Worm (Caenorhabditis elegans): ENCODE results near the gene cyn-9.

Gene cyn-9

DNA sequence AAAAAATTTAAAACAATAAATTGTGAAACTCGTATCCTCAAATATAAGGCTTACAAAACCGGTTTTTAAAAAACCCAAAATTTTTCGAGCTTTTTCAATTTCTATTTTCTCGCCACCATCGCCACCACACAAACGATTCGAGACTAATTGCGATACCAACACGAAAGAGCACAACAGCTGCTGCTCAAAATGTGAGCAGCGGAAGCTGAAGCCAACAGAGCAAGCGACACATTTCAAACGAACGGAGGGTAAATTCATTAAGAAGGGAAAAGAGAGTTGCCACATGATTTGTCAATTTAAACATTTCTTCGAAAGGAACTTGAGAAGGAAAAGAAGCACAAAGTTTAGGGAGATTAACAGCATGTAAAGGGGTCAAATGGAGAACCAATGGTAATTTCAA lies 20.4 kb downstream of the cyn-9 start:
- TF ChIP-seq dao-5 (tag; optimal IDR thresholded peaks at IDR 0.05) (no peak), him-1 (tag; optimal IDR thresholded peaks at IDR 0.05) (no peak), W03F9.2 (tag; optimal IDR thresholded peaks at IDR 0.05) (no peak)

DNA sequence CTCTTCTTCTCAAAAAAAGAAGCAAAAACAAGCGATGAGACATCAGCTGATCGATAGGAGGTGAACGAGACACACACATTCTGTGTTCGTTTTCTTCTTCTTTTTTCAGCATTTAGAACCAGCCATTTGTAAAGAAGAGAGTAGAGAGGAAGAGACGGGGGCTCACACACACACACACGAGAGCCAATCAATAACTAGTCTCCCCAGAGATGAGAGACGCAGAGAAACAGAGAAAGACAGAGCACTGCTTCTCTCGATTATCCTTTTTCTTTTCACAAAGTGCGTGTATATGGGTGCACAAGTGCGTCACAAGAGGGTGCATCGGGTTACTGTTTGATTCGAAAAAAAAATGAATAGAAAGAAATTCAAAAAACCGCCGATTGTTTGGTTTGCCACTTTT lies 22.1 kb downstream of the cyn-9 start:
- TF ChIP-seq W03F9.2 (tag; optimal IDR thresholded peaks at IDR 0.05) (no peak), him-1 (tag; optimal IDR thresholded peaks at IDR 0.05) (peak; percentile 92)

DNA sequence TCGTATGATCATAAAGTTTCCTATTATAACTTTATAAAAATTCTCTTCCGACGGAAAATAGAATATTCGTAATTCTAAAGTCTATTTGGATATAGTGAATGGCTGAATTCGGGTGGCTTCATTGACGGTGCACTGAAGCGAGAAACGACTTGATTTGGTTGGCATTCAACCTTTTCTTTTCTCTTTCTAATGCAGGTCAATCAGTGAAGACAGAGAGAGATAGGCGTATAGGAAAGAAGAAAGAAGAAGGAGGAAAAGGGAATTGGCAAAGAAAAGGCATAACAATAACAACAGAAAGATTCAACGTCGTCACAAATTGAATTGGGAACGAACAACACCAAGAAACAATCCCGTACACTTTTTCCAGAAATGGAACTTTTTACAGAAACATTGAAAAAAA lies 24.0 kb downstream of the cyn-9 start:
- TF ChIP-seq him-1 (tag; optimal IDR thresholded peaks at IDR 0.05) (no peak), dao-5 (tag; optimal IDR thresholded peaks at IDR 0.05) (no peak), W03F9.2 (tag; optimal IDR thresholded peaks at IDR 0.05) (no peak)

- no peak for TF ChIP-seq W03F9.2 (tag; optimal IDR thresholded peaks at IDR 0.05)
- no peak for TF ChIP-seq him-1 (tag; optimal IDR thresholded peaks at IDR 0.05)
- no peak for TF ChIP-seq dao-5 (tag; optimal IDR thresholded peaks at IDR 0.05)
Observed at ce11 chrIII:3674149-3674548, 25.3 kb downstream of the cyn-9 start.

ce11 chrIII:3672839-3673238 lies 26.6 kb downstream of the cyn-9 start:
- TF ChIP-seq W03F9.2 (tag; optimal IDR thresholded peaks at IDR 0.05) (no peak), him-1 (tag; optimal IDR thresholded peaks at IDR 0.05) (no peak), dao-5 (tag; optimal IDR thresholded peaks at IDR 0.05) (no peak)

DNA sequence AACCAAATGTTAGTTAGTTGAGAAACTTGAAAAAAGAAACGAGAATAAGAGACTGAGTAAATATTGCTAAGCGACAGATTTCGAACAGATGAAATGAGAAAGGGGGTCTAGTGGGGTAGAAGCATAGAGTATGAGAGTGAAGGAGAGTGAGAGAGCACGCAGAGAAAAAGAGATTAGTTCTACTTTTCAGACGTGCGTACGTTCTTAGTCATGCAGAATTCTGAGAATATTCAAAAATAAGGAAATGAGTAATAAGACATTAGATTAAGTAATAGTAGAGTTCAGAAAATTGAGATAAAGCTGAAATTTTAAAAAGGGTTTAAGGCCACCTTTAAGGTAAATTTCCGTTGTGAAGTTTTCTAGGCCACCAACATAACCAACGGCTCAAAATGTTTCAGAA lies 28.5 kb downstream of the cyn-9 start:
- TF ChIP-seq W03F9.2 (tag; optimal IDR thresholded peaks at IDR 0.05) (no peak), dao-5 (tag; optimal IDR thresholded peaks at IDR 0.05) (no peak)

ce11 chrIII:3670336-3670735 lies 29.1 kb downstream of the cyn-9 start, which contains the start of gene C46F11.6:
TSS of gene C46F11.6 (minus strand) at chrIII:3670436.
- TF ChIP-seq W03F9.2 (tag; optimal IDR thresholded peaks at IDR 0.05) (no peak), him-1 (tag; optimal IDR thresholded peaks at IDR 0.05) (no peak), dao-5 (tag; optimal IDR thresholded peaks at IDR 0.05) (no peak)

DNA sequence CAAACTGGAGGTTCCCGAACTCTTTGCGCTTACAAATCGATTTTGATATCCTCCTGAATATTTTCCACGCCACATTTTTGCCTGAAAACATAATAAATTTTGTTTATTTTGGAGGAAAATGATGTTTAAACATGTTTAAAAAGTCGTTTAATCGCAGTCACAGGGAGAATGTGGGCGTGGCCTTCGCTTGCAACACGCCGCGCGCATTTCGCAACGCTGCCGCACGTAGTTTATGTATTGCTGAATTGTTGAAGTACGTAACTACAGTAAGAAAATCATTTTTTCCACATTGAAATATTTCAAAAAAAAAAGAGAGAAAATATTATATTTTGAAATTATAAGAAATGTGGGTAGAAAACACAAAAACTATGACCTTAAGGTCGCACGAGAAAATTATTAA lies 35.2 kb downstream of the cyn-9 start, which contains the start of gene C46F11.4:
Gene C46F11.4, minus strand, starts transcription at position 81 of the 400 bp plus-strand sequence.
- TF ChIP-seq dao-5 (tag; optimal IDR thresholded peaks at IDR 0.05) (no peak), him-1 (tag; optimal IDR thresholded peaks at IDR 0.05) (peak; percentile 62), W03F9.2 (tag; optimal IDR thresholded peaks at IDR 0.05) (peak; percentile 27)

ce11 chrIII:3657479-3657878 lies 42.0 kb downstream of the cyn-9 start, which contains the start of gene C46F11.5:
TSS of gene C46F11.5 (minus strand) at chrIII:3657606.
- TF ChIP-seq W03F9.2 (tag; optimal IDR thresholded peaks at IDR 0.05) (no peak), him-1 (tag; optimal IDR thresholded peaks at IDR 0.05) (no peak), dao-5 (tag; optimal IDR thresholded peaks at IDR 0.05) (no peak)

ce11 chrIII:3652964-3653363 lies 46.5 kb downstream of the cyn-9 start:
- TF ChIP-seq him-1 (tag; optimal IDR thresholded peaks at IDR 0.05) (no peak), dao-5 (tag; optimal IDR thresholded peaks at IDR 0.05) (no peak), W03F9.2 (tag; optimal IDR thresholded peaks at IDR 0.05) (no peak)

- TF ChIP-seq dao-5 (tag; optimal IDR thresholded peaks at IDR 0.05) (no peak), W03F9.2 (tag; optimal IDR thresholded peaks at IDR 0.05) (no peak), him-1 (tag; optimal IDR thresholded peaks at IDR 0.05) (no peak)
Observed at ce11 chrIII:3652427-3652826, 47.0 kb downstream of the cyn-9 start.

- TF ChIP-seq W03F9.2 (tag; optimal IDR thresholded peaks at IDR 0.05) (no peak), him-1 (tag; optimal IDR thresholded peaks at IDR 0.05) (no peak), dao-5 (tag; optimal IDR thresholded peaks at IDR 0.05) (no peak)
Observed at ce11 chrIII:3650677-3651315, 48.6 kb downstream of the cyn-9 start, which contains the start of the genes madf-8 and gsr-1. TSS of gene madf-8 (minus strand) at chrIII:3650832. TSS of gene gsr-1 (plus strand) at chrIII:3650907.

DNA sequence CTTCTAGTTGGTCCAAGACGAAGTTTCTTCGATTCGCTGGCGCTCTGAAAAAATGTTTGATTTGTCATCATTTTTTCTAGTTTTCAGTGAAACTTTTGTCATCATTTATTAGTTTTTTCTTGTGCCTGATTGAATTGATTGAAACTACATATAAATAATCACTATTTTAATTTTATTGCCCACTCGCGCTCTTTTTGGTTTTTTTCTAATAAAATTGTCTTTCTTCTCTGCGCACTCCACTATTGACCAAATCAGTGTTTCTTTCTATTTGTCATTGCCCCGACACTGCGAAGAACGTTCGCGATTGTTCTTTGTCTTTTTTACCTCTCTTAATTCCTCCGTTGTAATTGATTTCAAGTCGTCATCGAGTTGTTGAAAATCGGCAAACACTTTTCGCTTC lies 49.2 kb downstream of the cyn-9 start:
- TF ChIP-seq him-1 (tag; optimal IDR thresholded peaks at IDR 0.05), result no peak
- peak; percentile 3 for TF ChIP-seq W03F9.2 (tag; optimal IDR thresholded peaks at IDR 0.05)
- TF ChIP-seq dao-5 (tag; optimal IDR thresholded peaks at IDR 0.05), result no peak

- TF ChIP-seq dao-5 (tag; optimal IDR thresholded peaks at IDR 0.05) (no peak), him-1 (tag; optimal IDR thresholded peaks at IDR 0.05) (no peak)
Observed at ce11 chrIII:3649305-3649704, 50.1 kb downstream of the cyn-9 start.

Measured in whole organism, L4/young adult.